In the genomic region with DNA sequence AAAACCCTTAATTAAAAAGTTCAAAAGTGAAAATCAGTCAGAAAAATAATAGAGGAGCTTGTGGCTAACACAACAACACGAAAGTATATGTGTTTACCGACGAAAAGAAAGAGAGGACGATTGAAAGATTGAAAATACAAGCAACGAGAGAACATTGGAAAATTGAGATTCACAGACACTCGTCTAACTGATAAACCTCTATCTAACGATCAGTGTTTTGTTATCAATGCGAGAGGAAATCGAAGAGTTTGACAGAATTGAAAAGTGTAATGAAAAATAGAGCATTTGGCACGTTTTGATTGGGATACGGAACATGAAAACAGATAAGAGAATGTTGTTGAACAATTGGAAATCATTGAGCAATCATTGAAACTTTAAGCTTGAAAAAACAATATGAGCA, we compare ENCODE assay signal across 4 worm cellular contexts.
TF ChIP-seq lines count a peak whose summit lies in the region.

No protein-coding gene starts in this region.

TF ChIP-seq in whole organism, L1 larva, 84 proteins besides CTCF, POLR2A, EP300 and RAD21 (continued from another document and continues in another):
- no peak for TF ChIP-seq ceh-63 (GFP tag; optimal IDR thresholded peaks at IDR 0.05; lab: Kevin White, UChicago)
- no peak for TF ChIP-seq ceh-90 (tag; optimal IDR thresholded peaks at IDR 0.05; lab: Kevin White, UChicago)
- TF ChIP-seq C34B4.2 (tag; optimal IDR thresholded peaks at IDR 0.05; lab: Kevin White, UChicago) = no peak
- TF ChIP-seq nhr-84 (tag; optimal IDR thresholded peaks at IDR 0.05; lab: Kevin White, UChicago) = no peak
- no peak for TF ChIP-seq nhr-90 (tag; optimal IDR thresholded peaks at IDR 0.05; lab: Kevin White, UChicago; ENCODE audit: poor library complexity)
- no peak for TF ChIP-seq fkh-4 (tag; optimal IDR thresholded peaks at IDR 0.05; lab: Kevin White, UChicago; ENCODE audit: borderline replicate concordance)
- no peak for TF ChIP-seq ztf-11 (tag; optimal IDR thresholded peaks at IDR 0.05; lab: Kevin White, UChicago)
- no peak for TF ChIP-seq xbp-1 (tag; optimal IDR thresholded peaks at IDR 0.05; lab: Kevin White, UChicago)
- no peak for TF ChIP-seq nhr-76 (tag; optimal IDR thresholded peaks at IDR 0.05; lab: Kevin White, UChicago)
- no peak for TF ChIP-seq hlh-4 (tag; optimal IDR thresholded peaks at IDR 0.05; lab: Kevin White, UChicago)
- no peak for TF ChIP-seq sup-37 (GFP tag; optimal IDR thresholded peaks at IDR 0.05; lab: Kevin White, UChicago)
- TF ChIP-seq alr-1 (tag; optimal IDR thresholded peaks at IDR 0.05; lab: Kevin White, UChicago; ENCODE audit: borderline replicate concordance) = no peak
- no peak for TF ChIP-seq nhr-12 (tag; optimal IDR thresholded peaks at IDR 0.05; lab: Kevin White, UChicago)
- TF ChIP-seq vab-15 (tag; optimal IDR thresholded peaks at IDR 0.05; lab: Kevin White, UChicago) = no peak
- TF ChIP-seq ets-5 (GFP tag; IDR thresholded peaks at IDR 0.05; lab: Robert Waterston, UW) = no peak
- TF ChIP-seq mep-1 (tag; optimal IDR thresholded peaks at IDR 0.05; lab: Kevin White, UChicago) = peak; percentile 3
- no peak for TF ChIP-seq ces-1 (GFP tag; optimal IDR thresholded peaks at IDR 0.05; lab: Kevin White, UChicago)
- no peak for TF ChIP-seq snpc-4 (tag; optimal IDR thresholded peaks at IDR 0.05; lab: Kevin White, UChicago)
- TF ChIP-seq efl-1 (optimal IDR thresholded peaks at IDR 0.05; lab: Kevin White, UChicago) = peak in 1 of 2 experiments; percentile 7
- peak in 1 of 2 experiments; percentile 85 for TF ChIP-seq efl-1 (GFP tag; optimal IDR thresholded peaks at IDR 0.05 in 1 of 2; lab: Kevin White, UChicago)
- TF ChIP-seq dsc-1 (tag; optimal IDR thresholded peaks at IDR 0.05; lab: Kevin White, UChicago) = no peak
- no peak for TF ChIP-seq unc-98 (GFP tag; IDR thresholded peaks at IDR 0.05; lab: Robert Waterston, UW)
- peak in 1 of 2 experiments; percentile 51 for TF ChIP-seq lin-35 (GFP tag; optimal IDR thresholded peaks at IDR 0.05; lab: Kevin White, UChicago)
- peak in 1 of 2 experiments; percentile 38 for TF ChIP-seq lsy-2 (tag; optimal IDR thresholded peaks at IDR 0.05; lab: Kevin White, UChicago)
- no peak for TF ChIP-seq nhr-19 (GFP tag; conservative IDR thresholded peaks at IDR 0.05; lab: Robert Waterston, UW)
- TF ChIP-seq nhr-85 (tag; lab: Kevin White, UChicago) = no peak
- TF ChIP-seq pax-3 (tag; optimal IDR thresholded peaks at IDR 0.05; lab: Kevin White, UChicago) = no peak
- TF ChIP-seq ztf-4 (tag; optimal IDR thresholded peaks at IDR 0.05; lab: Kevin White, UChicago) = no peak
- TF ChIP-seq skn-1 (tag; optimal IDR thresholded peaks at IDR 0.05; lab: Kevin White, UChicago) = no peak
- no peak for TF ChIP-seq tbx-2 (tag; optimal IDR thresholded peaks at IDR 0.05; lab: Kevin White, UChicago)
- no peak for TF ChIP-seq lin-15B (tag; optimal IDR thresholded peaks at IDR 0.05; lab: Kevin White, UChicago)
- peak; percentile 44 for TF ChIP-seq rnt-1 (tag; optimal IDR thresholded peaks at IDR 0.05; lab: Kevin White, UChicago)
- peak; percentile 12 for TF ChIP-seq blmp-1 (tag; optimal IDR thresholded peaks at IDR 0.05; lab: Kevin White, UChicago)

TF ChIP-seq in whole organism, L2 larva, 48 proteins besides CTCF, POLR2A, EP300 and RAD21 (continued from another document):
- TF ChIP-seq nhr-11 (tag; optimal IDR thresholded peaks at IDR 0.05; lab: Kevin White, UChicago) = no peak
- no peak for TF ChIP-seq Y55F3AM.14 (GFP tag; optimal IDR thresholded peaks at IDR 0.05; lab: Kevin White, UChicago)
- TF ChIP-seq sma-3 (GFP tag; optimal IDR thresholded peaks at IDR 0.05; lab: Kevin White, UChicago) = peak; percentile 3

TF ChIP-seq in whole organism, L4 larva, 104 proteins besides CTCF, POLR2A, EP300 and RAD21 (continued from another document):
- TF ChIP-seq dmd-8 (GFP tag; IDR thresholded peaks at IDR 0.05; lab: Robert Waterston, UW) = no peak
- no peak for TF ChIP-seq ceh-82 (tag; optimal IDR thresholded peaks at IDR 0.05; lab: Kevin White, UChicago)
- peak; percentile 92 for TF ChIP-seq nhr-77 (tag; optimal IDR thresholded peaks at IDR 0.05; lab: Kevin White, UChicago)
- TF ChIP-seq cey-2 (tag; optimal IDR thresholded peaks at IDR 0.05; lab: Kevin White, UChicago; ENCODE audit: borderline replicate concordance, insufficient read depth) = peak; percentile 7
- peak; percentile 18 for TF ChIP-seq mep-1 (tag; optimal IDR thresholded peaks at IDR 0.05; lab: Kevin White, UChicago)
- peak; percentile 99 for TF ChIP-seq pqm-1 (tag; optimal IDR thresholded peaks at IDR 0.05; lab: Kevin White, UChicago)
- peak; percentile 73 for TF ChIP-seq lin-1 (GFP tag; IDR thresholded peaks at IDR 0.05; lab: Robert Waterston, UW)
- no peak for TF ChIP-seq saeg-2 (GFP tag; IDR thresholded peaks at IDR 0.05; lab: Robert Waterston, UW)
- TF ChIP-seq nhr-102 (tag; optimal IDR thresholded peaks at IDR 0.05; lab: Kevin White, UChicago) = peak; percentile 14
- TF ChIP-seq T20F7.1 (GFP tag; optimal IDR thresholded peaks at IDR 0.05; lab: Kevin White, UChicago) = peak; percentile 33
- TF ChIP-seq nhr-28 (tag; optimal IDR thresholded peaks at IDR 0.05; lab: Kevin White, UChicago) = peak; percentile 95
- peak; percentile 31 for TF ChIP-seq hlh-30 (tag; optimal IDR thresholded peaks at IDR 0.05; lab: Kevin White, UChicago; ENCODE audit: insufficient read depth)
- peak; percentile 49 for TF ChIP-seq nhr-6 (tag; optimal IDR thresholded peaks at IDR 0.05; lab: Kevin White, UChicago)
- peak; percentile 91 for TF ChIP-seq hlh-11 (tag; optimal IDR thresholded peaks at IDR 0.05; lab: Kevin White, UChicago)
- peak; percentile 92 for TF ChIP-seq dve-1 (tag; optimal IDR thresholded peaks at IDR 0.05; lab: Kevin White, UChicago; ENCODE audit: insufficient read depth)

TF ChIP-seq in whole organism, young adult, 124 proteins besides CTCF, POLR2A, EP300 and RAD21 (continued from another document):
- TF ChIP-seq tlf-1 (GFP tag; optimal IDR thresholded peaks at IDR 0.05; lab: Kevin White, UChicago) (peak; percentile 8), tbx-9 (tag; optimal IDR thresholded peaks at IDR 0.05; lab: Kevin White, UChicago; ENCODE audit: borderline replicate concordance) (no peak), ZK185.1 (tag; optimal IDR thresholded peaks at IDR 0.05; lab: Kevin White, UChicago; ENCODE audit: poor library complexity, severe bottlenecking) (no peak), hmg-1.2 (GFP tag; IDR thresholded peaks at IDR 0.05; lab: Robert Waterston, UW) (peak; percentile 53; the same call in 1 of the 2 replicates), gei-17 (GFP tag; optimal IDR thresholded peaks at IDR 0.05; lab: Kevin White, UChicago) (no peak)
